Worm (Caenorhabditis elegans) whole organism, L4 larva: ENCODE results near the gene F45E12.5.
A peak's percentile ranks its signal among the peaks of the same experiment; 100 is the strongest.

ENCODE experiments used
- F10B5.3 ChIP-seq: sonication (generic microtip); optimal IDR thresholded peaks from 2 replicates; lab custom pipeline; 2016; ENCODE audit warnings: mild to moderate bottlenecking, missing genetic modification characterization, missing compliant biosample characterization
- F44E2.7 ChIP-seq: fragments of 200-800 bp; sonication (Bioruptor generic); IDR thresholded peaks from 2 replicates; pipeline ENCODE4 v2.1.2; 2022; ENCODE audit warnings: missing genetic modification characterization, missing compliant biosample characterization
- Y105C5A.15 ChIP-seq: fragments of 200-800 bp; sonication (Bioruptor generic); IDR thresholded peaks from 2 replicates; pipeline ENCODE4 v1.3.6; 2022; ENCODE audit warnings: missing genetic modification characterization, missing compliant biosample characterization
- aha-1 ChIP-seq: fragments of 150-350 bp; peaks from one replicate; lab custom pipeline; 2014; ENCODE audit warnings: missing biosample characterization, missing genetic modification characterization
- aly-2 ChIP-seq: sonication (generic microtip); optimal IDR thresholded peaks from 2 replicates; lab custom pipeline; 2018; ENCODE audit warnings: missing biosample characterization, missing genetic modification characterization
- ceh-20 ChIP-seq: fragments of 200-800 bp; sonication (Bioruptor generic); IDR thresholded peaks from 2 replicates; pipeline ENCODE4 v1.3.6; 2022; ENCODE audit warnings: missing genetic modification reagents, missing genetic modification characterization, missing compliant biosample characterization
- ceh-44 ChIP-seq: fragments of 200-800 bp; sonication (Bioruptor generic); IDR thresholded peaks from 2 replicates; pipeline ENCODE4 v1.3.6; 2022; ENCODE audit warnings: missing genetic modification reagents, missing genetic modification characterization, missing compliant biosample characterization
- ceh-62 ChIP-seq: sonication (generic microtip); optimal IDR thresholded peaks from 2 replicates; lab custom pipeline; 2017; ENCODE audit warnings: missing biosample characterization, missing genetic modification characterization
- cey-2 ChIP-seq: sonication (generic microtip); optimal IDR thresholded peaks from 3 replicates; lab custom pipeline; 2017; ENCODE audit warnings: missing genetic modification characterization, mild to moderate bottlenecking, missing compliant biosample characterization, antibody characterized with exemption, borderline replicate concordance; ENCODE audit not compliant: insufficient read depth
- dmd-6 ChIP-seq: fragments of 200-800 bp; sonication (Bioruptor generic); IDR thresholded peaks from 2 replicates; pipeline ENCODE4 v1.3.6; 2022; ENCODE audit warnings: missing genetic modification reagents, missing genetic modification characterization, missing compliant biosample characterization
- dmd-9 ChIP-seq: fragments of 200-800 bp; sonication (Bioruptor generic); IDR thresholded peaks from 2 replicates; pipeline ENCODE4 v1.3.6; 2022; ENCODE audit warnings: missing genetic modification reagents, missing genetic modification characterization, missing compliant biosample characterization
- fos-1 ChIP-seq: fragments of 150-350 bp; optimal IDR thresholded peaks from 2 replicates; lab custom pipeline; 2014; ENCODE audit warnings: missing biosample characterization, missing genetic modification characterization
- hif-1 ChIP-seq, 2 experiments: sonication (generic microtip); optimal IDR thresholded peaks; 2 replicates each; lab custom pipeline; 2016 to 2017; ENCODE audit warnings: missing compliant biosample characterization in 2 of 2, missing genetic modification characterization in 2 of 2, missing genetic modification reagents in 2 of 2, missing genotype in 2 of 2, mild to moderate bottlenecking in 1 of 2
- hlh-11 ChIP-seq: fragments of 200-800 bp; sonication (Bioruptor generic); optimal IDR thresholded peaks from 2 replicates; lab custom pipeline; 2018; ENCODE audit warnings: mild to moderate bottlenecking, missing genetic modification characterization, missing compliant biosample characterization
- hlh-30 ChIP-seq: sonication (generic microtip); optimal IDR thresholded peaks from 2 replicates; lab custom pipeline; 2017; ENCODE audit warnings: antibody characterized with exemption, mild to moderate bottlenecking, missing genetic modification characterization, missing compliant biosample characterization; ENCODE audit not compliant: insufficient read depth
- hmg-1.1 ChIP-seq: fragments of 200-800 bp; sonication (Bioruptor generic); IDR thresholded peaks from 2 replicates; pipeline ENCODE4 v1.3.6; 2022; ENCODE audit warnings: missing genetic modification reagents, missing genetic modification characterization, missing compliant biosample characterization
- jun-1 ChIP-seq: fragments of 150-350 bp; optimal IDR thresholded peaks from 2 replicates; lab custom pipeline; 2014; ENCODE audit warnings: missing biosample characterization, missing genetic modification reagents, missing genetic modification characterization
- lin-13 ChIP-seq: fragments of 150-350 bp; optimal IDR thresholded peaks from 2 replicates; lab custom pipeline; 2014; ENCODE audit warnings: missing biosample characterization, missing genetic modification reagents, missing genetic modification characterization
- lin-15B ChIP-seq: fragments of 150-350 bp; sonication (generic microtip); optimal IDR thresholded peaks from 3 replicates; lab custom pipeline; 2014; ENCODE audit warnings: missing biosample characterization, missing genetic modification characterization
- lin-29 ChIP-seq: fragments of 200-800 bp; sonication (Bioruptor generic); IDR thresholded peaks from 2 replicates; pipeline ENCODE4 v1.3.6; 2022; ENCODE audit warnings: missing genetic modification reagents, missing genetic modification characterization, missing compliant biosample characterization
- lin-38 ChIP-seq: fragments of 200-800 bp; sonication (Bioruptor generic); IDR thresholded peaks from 2 replicates; pipeline ENCODE4 v1.3.6; 2022; ENCODE audit warnings: missing genetic modification reagents, missing genetic modification characterization, missing compliant biosample characterization
- madf-5 ChIP-seq, 2 experiments: fragments of 200-800 bp; sonication (Bioruptor generic); IDR thresholded peaks; 2 replicates each; pipeline ENCODE4 v1.3.6; 2022; ENCODE audit warnings: missing compliant biosample characterization in 2 of 2, missing genetic modification characterization in 2 of 2
- madf-9 ChIP-seq: fragments of 200-800 bp; sonication (Bioruptor generic); conservative IDR thresholded peaks from 2 replicates; pipeline ENCODE4 v1.3.6; 2022; ENCODE audit warnings: missing genetic modification reagents, missing genetic modification characterization, missing compliant biosample characterization
- mdl-1 ChIP-seq, 2 experiments: fragments of 150-350 bp in 1 of 2; sonication (generic microtip) in 1 of 2; optimal IDR thresholded peaks; 2 replicates each; lab custom pipeline; 2014 to 2017; ENCODE audit warnings: missing biosample characterization in 2 of 2, missing genetic modification characterization in 2 of 2
- mep-1 ChIP-seq: fragments of 150-350 bp; sonication (generic microtip); optimal IDR thresholded peaks from 3 replicates; lab custom pipeline; 2014; ENCODE audit warnings: missing biosample characterization, missing genetic modification characterization
- mxl-3 ChIP-seq: fragments of 200-800 bp; sonication (Bioruptor generic); optimal IDR thresholded peaks from 2 replicates; lab custom pipeline; 2018; ENCODE audit warnings: mild to moderate bottlenecking, missing genetic modification characterization, missing compliant biosample characterization
- nhr-11 ChIP-seq: fragments of 150-350 bp; optimal IDR thresholded peaks from 2 replicates; lab custom pipeline; 2014; ENCODE audit warnings: missing biosample characterization, missing genetic modification characterization
- nhr-111 ChIP-seq: fragments of 200-800 bp; sonication (Bioruptor generic); optimal IDR thresholded peaks from 2 replicates; lab custom pipeline; 2018; ENCODE audit warnings: mild to moderate bottlenecking, missing genetic modification characterization, missing compliant biosample characterization
- nhr-25 ChIP-seq: sonication (generic microtip); optimal IDR thresholded peaks from 2 replicates; lab custom pipeline; 2017; ENCODE audit warnings: missing genetic modification characterization, mild to moderate bottlenecking, missing compliant biosample characterization, antibody characterized with exemption, moderate library complexity, borderline replicate concordance; ENCODE audit not compliant: insufficient read depth
- nhr-28 ChIP-seq: fragments of 150-350 bp; optimal IDR thresholded peaks from 2 replicates; lab custom pipeline; 2014; ENCODE audit warnings: missing biosample characterization, missing genetic modification characterization
- nhr-42 ChIP-seq: fragments of 200-800 bp; sonication (Bioruptor generic); IDR thresholded peaks from 2 replicates; pipeline ENCODE4 v1.3.6; 2022; ENCODE audit warnings: missing genetic modification characterization, missing compliant biosample characterization
- nhr-48 ChIP-seq: sonication (generic microtip); optimal IDR thresholded peaks from 2 replicates; lab custom pipeline; 2016; ENCODE audit warnings: mild to moderate bottlenecking, missing genetic modification characterization, missing compliant biosample characterization
- nhr-77 ChIP-seq: fragments of 150-350 bp; optimal IDR thresholded peaks from 2 replicates; lab custom pipeline; 2014; ENCODE audit warnings: missing biosample characterization, missing genetic modification characterization
- pha-4 ChIP-seq, 2 experiments: fragments of 150-350 bp in 1 of 2; fragments of 200-800 bp in 1 of 2; sonication (Bioruptor generic) in 1 of 2; IDR thresholded peaks in 1 of 2; optimal IDR thresholded peaks in 1 of 2; 2 replicates each; pipeline versions ENCODE4 v1.3.6 to Lab custom; 2014 to 2022; ENCODE audit warnings: missing genetic modification characterization in 2 of 2, missing genetic modification reagents in 2 of 2, missing biosample characterization in 1 of 2, missing compliant biosample characterization in 1 of 2
- php-3 ChIP-seq: fragments of 200-800 bp; sonication (Bioruptor generic); IDR thresholded peaks from 2 replicates; pipeline ENCODE4 v1.3.6; 2022; ENCODE audit warnings: missing genetic modification reagents, missing genetic modification characterization, missing compliant biosample characterization
- saeg-2 ChIP-seq: fragments of 200-800 bp; sonication (Bioruptor generic); IDR thresholded peaks from 2 replicates; pipeline ENCODE4 v1.3.6; 2022; ENCODE audit warnings: missing genetic modification reagents, missing genetic modification characterization, missing compliant biosample characterization
- sdz-12 ChIP-seq: fragments of 200-800 bp; sonication (Bioruptor generic); optimal IDR thresholded peaks from 2 replicates; lab custom pipeline; 2018; ENCODE audit warnings: mild to moderate bottlenecking, missing genetic modification characterization, missing compliant biosample characterization
- skn-1 ChIP-seq: fragments of 150-350 bp; optimal IDR thresholded peaks from 2 replicates; lab custom pipeline; 2014; ENCODE audit warnings: missing biosample characterization, missing genetic modification characterization
- snpc-4 ChIP-seq: fragments of 150-350 bp; optimal IDR thresholded peaks from 2 replicates; lab custom pipeline; 2014; ENCODE audit warnings: missing biosample characterization, missing genetic modification characterization
- spr-1 ChIP-seq: sonication (generic microtip); optimal IDR thresholded peaks from 2 replicates; lab custom pipeline; 2016; ENCODE audit warnings: mild to moderate bottlenecking, missing genetic modification characterization, missing compliant biosample characterization
- unc-130 ChIP-seq: sonication (generic microtip); optimal IDR thresholded peaks from 2 replicates; lab custom pipeline; 2016; ENCODE audit warnings: missing genetic modification reagents, missing genetic modification characterization, missing compliant biosample characterization
- unc-62 ChIP-seq, 3 experiments: fragments of 150-350 bp in 1 of 3; sonication (generic microtip); optimal IDR thresholded peaks in 2 of 3; peaks in 1 of 3; 1 replicate in 1 of 3; 2 replicates in 2 of 3; lab custom pipeline; 2014 to 2017; ENCODE audit warnings: missing biosample characterization in 3 of 3, missing genetic modification characterization in 3 of 3, missing genetic modification reagents in 3 of 3, missing genotype in 1 of 3
- zip-2 ChIP-seq: fragments of 150-350 bp; optimal IDR thresholded peaks from 2 replicates; lab custom pipeline; 2014; ENCODE audit warnings: missing biosample characterization, missing genetic modification characterization
- ztf-7 ChIP-seq: fragments of 150-350 bp; optimal IDR thresholded peaks from 2 replicates; lab custom pipeline; 2014; ENCODE audit warnings: missing biosample characterization, missing genetic modification characterization

The F45E12.5 gene

ce11 chrII:7341572-7342303, 31.8 kb upstream of the F45E12.5 start:
- TF ChIP-seq F10B5.3 (tag; lab: Kevin White, UChicago) (no peak), hif-1 (tag; optimal IDR thresholded peaks at IDR 0.05; lab: Kevin White, UChicago) (peak; percentile 55 to 73), lin-38 (GFP tag; lab: Robert Waterston, UW) (no peak), hmg-1.1 (GFP tag; lab: Robert Waterston, UW) (no peak), lin-15B (tag; lab: Kevin White, UChicago) (no peak), unc-62 (GFP tag; optimal IDR thresholded peaks at IDR 0.05 in 1 of 2; lab: Kevin White, UChicago) (peak in 1 of 2 experiments; percentile 26), unc-62 (tag; optimal IDR thresholded peaks at IDR 0.05; lab: Kevin White, UChicago) (no peak), mdl-1 (tag; optimal IDR thresholded peaks at IDR 0.05; lab: Kevin White, UChicago) (no peak), ztf-7 (tag; lab: Kevin White, UChicago) (no peak), madf-5 (GFP tag; IDR thresholded peaks at IDR 0.05; lab: Robert Waterston, UW) (no peak), lin-13 (no peak), aly-2 (tag; lab: Kevin White, UChicago) (no peak), php-3 (GFP tag; lab: Robert Waterston, UW) (no peak), nhr-42 (GFP tag; lab: Robert Waterston, UW) (no peak), madf-9 (GFP tag; lab: Robert Waterston, UW) (no peak), F44E2.7 (GFP tag; lab: Robert Waterston, UW) (no peak), lin-29 (GFP tag; lab: Robert Waterston, UW) (no peak), hlh-11 (tag; lab: Kevin White, UChicago) (peak; percentile 18), jun-1 (tag; lab: Kevin White, UChicago) (no peak), aha-1 (tag; lab: Kevin White, UChicago) (peak; percentile 97), sdz-12 (GFP tag; lab: Kevin White, UChicago) (no peak), ceh-62 (tag; lab: Kevin White, UChicago) (no peak), saeg-2 (no peak), nhr-28 (no peak), unc-130 (GFP tag; lab: Kevin White, UChicago) (no peak), nhr-48 (tag; lab: Kevin White, UChicago) (no peak), Y105C5A.15 (no peak), cey-2 (tag; lab: Kevin White, UChicago) (no peak), fos-1 (tag; lab: Kevin White, UChicago) (no peak), hlh-30 (tag; lab: Kevin White, UChicago) (peak; percentile 9), snpc-4 (tag; lab: Kevin White, UChicago) (no peak), dmd-6 (GFP tag; lab: Robert Waterston, UW) (peak; percentile 19; the same call in 1 of the 2 replicates)

ce11 chrII:7340703-7341102, 30.8 kb upstream of the F45E12.5 start:
- TF ChIP-seq pha-4 (GFP tag; IDR thresholded peaks at IDR 0.05; lab: Robert Waterston, UW), result no peak
- TF ChIP-seq pha-4 (tag; optimal IDR thresholded peaks at IDR 0.05; lab: Kevin White, UChicago), result peak; percentile 85
- peak; percentile 5 for TF ChIP-seq nhr-28
- 0 out of 2 replicates have a peak, but pooled peaks have one; percentile 18 for TF ChIP-seq dmd-6 (GFP tag; lab: Robert Waterston, UW)
- TF ChIP-seq F10B5.3 (tag; lab: Kevin White, UChicago), result no peak

- TF ChIP-seq skn-1 (tag; lab: Kevin White, UChicago), result no peak
- peak; percentile 64 for TF ChIP-seq mxl-3 (GFP tag; lab: Kevin White, UChicago)
- TF ChIP-seq dmd-6 (GFP tag; lab: Robert Waterston, UW), result peak; percentile 57; the same call in 1 of the 2 replicates
- TF ChIP-seq mdl-1 (tag; optimal IDR thresholded peaks at IDR 0.05; lab: Kevin White, UChicago), result peak in 1 of 2 experiments; percentile 76
- TF ChIP-seq hlh-11 (tag; lab: Kevin White, UChicago), result peak; percentile 70
- no peak for TF ChIP-seq nhr-77 (tag; lab: Kevin White, UChicago)
- TF ChIP-seq hif-1 (tag; optimal IDR thresholded peaks at IDR 0.05; lab: Kevin White, UChicago), result no peak
- no peak for TF ChIP-seq nhr-111 (GFP tag; lab: Kevin White, UChicago)
- TF ChIP-seq ceh-20 (GFP tag; lab: Robert Waterston, UW), result no peak
- no peak for TF ChIP-seq aha-1 (tag; lab: Kevin White, UChicago)
- no peak for TF ChIP-seq spr-1
- TF ChIP-seq php-3 (GFP tag; lab: Robert Waterston, UW), result no peak
- TF ChIP-seq nhr-11 (tag; lab: Kevin White, UChicago), result peak; percentile 42
- TF ChIP-seq mep-1 (tag; lab: Kevin White, UChicago), result peak; percentile 17
- TF ChIP-seq aly-2 (tag; lab: Kevin White, UChicago), result no peak
- peak; percentile 16 for TF ChIP-seq nhr-25
- peak; percentile 79 for TF ChIP-seq hlh-30 (tag; lab: Kevin White, UChicago)
- TF ChIP-seq zip-2, result no peak
- TF ChIP-seq F44E2.7 (GFP tag; lab: Robert Waterston, UW), result no peak
- no peak for TF ChIP-seq dmd-9
- no peak for TF ChIP-seq ceh-44 (GFP tag; lab: Robert Waterston, UW)
These were observed 29.1 kb upstream of the F45E12.5 start, which contains the start of gene nhr-21 for ce11 chrII:7338995-7339394. TSS of gene nhr-21 (plus strand) at chrII:7339229.
